Worm (Caenorhabditis elegans): ENCODE results near the gene cebp-1.

- no peak for TF ChIP-seq snpc-4 (tag; optimal IDR thresholded peaks at IDR 0.05)
- no peak for TF ChIP-seq lin-13 (GFP tag; optimal IDR thresholded peaks at IDR 0.05)
Measured at ce11 chrX:1483229-1483628, 29.6 kb upstream of the cebp-1 start.

Measured in whole organism, L4 larva.